Fruit fly (Drosophila melanogaster): ENCODE data around the gene CG14711.

dm6 chr3R:11661187-11661586 lies 38.0 kb downstream of the CG14711 start:
- TF ChIP-seq Hr83 (GFP tag; optimal IDR thresholded peaks at IDR 0.05; ENCODE audit: poor library complexity, severe bottlenecking): no peak
- TF ChIP-seq Hnf4 (GFP tag; optimal IDR thresholded peaks at IDR 0.05): no peak
- TF ChIP-seq tai (GFP tag; optimal IDR thresholded peaks at IDR 0.05): no peak
- no peak for TF ChIP-seq Hr78 (GFP tag; optimal IDR thresholded peaks at IDR 0.05)
- TF ChIP-seq OdsH (GFP tag; optimal IDR thresholded peaks at IDR 0.05): no peak
- TF ChIP-seq usp (GFP tag; optimal IDR thresholded peaks at IDR 0.05): no peak
- TF ChIP-seq br (GFP tag; optimal IDR thresholded peaks at IDR 0.05): no peak
- TF ChIP-seq psq (GFP tag; optimal IDR thresholded peaks at IDR 0.05): no peak
- TF ChIP-seq ey (GFP tag; optimal IDR thresholded peaks at IDR 0.05): no peak
- no peak for TF ChIP-seq foxo (GFP tag; optimal IDR thresholded peaks at IDR 0.05)
- no peak for TF ChIP-seq woc (GFP tag; optimal IDR thresholded peaks at IDR 0.05)
- TF ChIP-seq sage (GFP tag; optimal IDR thresholded peaks at IDR 0.05): no peak
- TF ChIP-seq pan (optimal IDR thresholded peaks at IDR 0.05): no peak

Measured in whole organism, wandering third instar larva.